Worm (Caenorhabditis elegans): Measurements from ENCODE around the gene F44G4.7.

Gene F44G4.7

ce11 chrII:9009976-9010702 is 5.2 kb upstream of the F44G4.7 start:
- no peak for TF ChIP-seq cog-1 (tag; optimal IDR thresholded peaks at IDR 0.05)
- no peak for TF ChIP-seq T22C8.4 (GFP tag; IDR thresholded peaks at IDR 0.05)

ce11 chrII:9007741-9008140 is 2.8 kb upstream of the F44G4.7 start:
- no peak for TF ChIP-seq tab-1 (GFP tag; IDR thresholded peaks at IDR 0.05)
- no peak for TF ChIP-seq T22C8.4 (GFP tag; IDR thresholded peaks at IDR 0.05)

ce11 chrII:9001743-9002222 is 3.2 kb downstream of the F44G4.7 start, which contains the start of gene F44G4.6:
Gene F44G4.6 (minus strand): TSS chrII:9001793.
- TF ChIP-seq tab-1 (GFP tag; IDR thresholded peaks at IDR 0.05) (no peak), ztf-23 (GFP tag; IDR thresholded peaks at IDR 0.05) (no peak), flt-1 (GFP tag; IDR thresholded peaks at IDR 0.05) (no peak), klf-2 (GFP tag; conservative IDR thresholded peaks at IDR 0.05) (no peak), cog-1 (tag; optimal IDR thresholded peaks at IDR 0.05) (no peak), ref-1 (GFP tag; conservative IDR thresholded peaks at IDR 0.05) (no peak), med-1 (GFP tag; optimal IDR thresholded peaks at IDR 0.05; ENCODE audit: insufficient read depth) (no peak), ztf-29 (GFP tag; IDR thresholded peaks at IDR 0.05) (no peak), T22C8.4 (GFP tag; IDR thresholded peaks at IDR 0.05) (no peak)

- TF ChIP-seq cog-1 (tag; optimal IDR thresholded peaks at IDR 0.05) (no peak), klf-2 (GFP tag; conservative IDR thresholded peaks at IDR 0.05) (no peak)
Measured at ce11 chrII:9000331-9000730, 4.6 kb downstream of the F44G4.7 start, which contains the start of gene F44G4.5. Gene F44G4.5 (minus strand): TSS chrII:9000431.

- TF ChIP-seq flt-1 (GFP tag; IDR thresholded peaks at IDR 0.05) (no peak), ztf-29 (GFP tag; IDR thresholded peaks at IDR 0.05) (no peak), med-1 (GFP tag; optimal IDR thresholded peaks at IDR 0.05; ENCODE audit: insufficient read depth) (no peak), klf-2 (GFP tag; conservative IDR thresholded peaks at IDR 0.05) (no peak), ztf-23 (GFP tag; IDR thresholded peaks at IDR 0.05) (no peak), ref-1 (GFP tag; conservative IDR thresholded peaks at IDR 0.05) (no peak), T22C8.4 (GFP tag; IDR thresholded peaks at IDR 0.05) (no peak), tab-1 (GFP tag; IDR thresholded peaks at IDR 0.05) (no peak), cog-1 (tag; optimal IDR thresholded peaks at IDR 0.05) (no peak)
Measured at ce11 chrII:8997479-8997878, 7.5 kb downstream of the F44G4.7 start, which contains the start of the genes F44G4.3 and tdp-1. Gene F44G4.3 (minus strand): TSS chrII:8997662. Gene tdp-1 (plus strand): TSS chrII:8997825.

- TF ChIP-seq med-1 (GFP tag; optimal IDR thresholded peaks at IDR 0.05; ENCODE audit: insufficient read depth): no peak
- no peak for TF ChIP-seq ztf-29 (GFP tag; IDR thresholded peaks at IDR 0.05)
- TF ChIP-seq ztf-23 (GFP tag; IDR thresholded peaks at IDR 0.05): no peak
Measured at ce11 chrII:8996064-8996463, 8.9 kb downstream of the F44G4.7 start, which contains the start of gene ndub-2. Gene ndub-2 (plus strand): TSS chrII:8996364.

ce11 chrII:8994336-8994735 is 10.6 kb downstream of the F44G4.7 start, which contains the start of gene F44G4.1:
Gene F44G4.1 (plus strand): TSS chrII:8994636.
- no peak for TF ChIP-seq flt-1 (GFP tag; IDR thresholded peaks at IDR 0.05)
- TF ChIP-seq klf-2 (GFP tag; conservative IDR thresholded peaks at IDR 0.05): no peak
- TF ChIP-seq ztf-23 (GFP tag; IDR thresholded peaks at IDR 0.05): no peak
- no peak for TF ChIP-seq ref-1 (GFP tag; conservative IDR thresholded peaks at IDR 0.05)
- no peak for TF ChIP-seq med-1 (GFP tag; optimal IDR thresholded peaks at IDR 0.05; ENCODE audit: insufficient read depth)
- no peak for TF ChIP-seq T22C8.4 (GFP tag; IDR thresholded peaks at IDR 0.05)
- no peak for TF ChIP-seq tab-1 (GFP tag; IDR thresholded peaks at IDR 0.05)
- no peak for TF ChIP-seq ztf-29 (GFP tag; IDR thresholded peaks at IDR 0.05)
- no peak for TF ChIP-seq cog-1 (tag; optimal IDR thresholded peaks at IDR 0.05)

- no peak for TF ChIP-seq klf-2 (GFP tag; conservative IDR thresholded peaks at IDR 0.05)
- no peak for TF ChIP-seq flt-1 (GFP tag; IDR thresholded peaks at IDR 0.05)
- TF ChIP-seq med-1 (GFP tag; optimal IDR thresholded peaks at IDR 0.05; ENCODE audit: insufficient read depth): no peak
- no peak for TF ChIP-seq ztf-23 (GFP tag; IDR thresholded peaks at IDR 0.05)
- TF ChIP-seq ztf-29 (GFP tag; IDR thresholded peaks at IDR 0.05): no peak
- no peak for TF ChIP-seq cog-1 (tag; optimal IDR thresholded peaks at IDR 0.05)
- TF ChIP-seq ref-1 (GFP tag; conservative IDR thresholded peaks at IDR 0.05): no peak
- TF ChIP-seq tab-1 (GFP tag; IDR thresholded peaks at IDR 0.05): no peak
- TF ChIP-seq T22C8.4 (GFP tag; IDR thresholded peaks at IDR 0.05): no peak
Measured at ce11 chrII:8992780-8993179, 12.2 kb downstream of the F44G4.7 start, which contains the start of gene ooc-5. Gene ooc-5 (plus strand): TSS chrII:8993160.

- TF ChIP-seq cog-1 (tag; optimal IDR thresholded peaks at IDR 0.05) (no peak), ztf-29 (GFP tag; IDR thresholded peaks at IDR 0.05) (no peak), ref-1 (GFP tag; conservative IDR thresholded peaks at IDR 0.05) (no peak), ztf-23 (GFP tag; IDR thresholded peaks at IDR 0.05) (no peak), klf-2 (GFP tag; conservative IDR thresholded peaks at IDR 0.05) (no peak), flt-1 (GFP tag; IDR thresholded peaks at IDR 0.05) (no peak), med-1 (GFP tag; optimal IDR thresholded peaks at IDR 0.05; ENCODE audit: insufficient read depth) (no peak)
Measured at ce11 chrII:8991602-8992001, 13.4 kb downstream of the F44G4.7 start.

- no peak for TF ChIP-seq tab-1 (GFP tag; IDR thresholded peaks at IDR 0.05)
- TF ChIP-seq flt-1 (GFP tag; IDR thresholded peaks at IDR 0.05): no peak
- TF ChIP-seq ztf-29 (GFP tag; IDR thresholded peaks at IDR 0.05): no peak
- no peak for TF ChIP-seq T22C8.4 (GFP tag; IDR thresholded peaks at IDR 0.05)
- no peak for TF ChIP-seq cog-1 (tag; optimal IDR thresholded peaks at IDR 0.05)
- TF ChIP-seq klf-2 (GFP tag; conservative IDR thresholded peaks at IDR 0.05): no peak
- TF ChIP-seq med-1 (GFP tag; optimal IDR thresholded peaks at IDR 0.05; ENCODE audit: insufficient read depth): no peak
- TF ChIP-seq ref-1 (GFP tag; conservative IDR thresholded peaks at IDR 0.05): no peak
- no peak for TF ChIP-seq ztf-23 (GFP tag; IDR thresholded peaks at IDR 0.05)
Measured at ce11 chrII:8990267-8990666, 14.7 kb downstream of the F44G4.7 start.

Data from whole organism, midembryonic.